Fruit fly (Drosophila melanogaster) whole organism, pupa: ENCODE measurements around the gene lama.

Source experiments
- CG10348 ChIP-seq: fragments of 200-800 bp; sonication (Bioruptor generic); IDR thresholded peaks from 2 replicates; pipeline ENCODE4 v1.3.6; 2022; ENCODE audit warnings: missing biosample characterization, missing genetic modification characterization
- CG12605 ChIP-seq: fragments of 200-800 bp; sonication (Bioruptor generic); IDR thresholded peaks from 2 replicates; pipeline ENCODE4 v1.3.6; 2022; ENCODE audit warnings: missing biosample characterization, missing genetic modification characterization
- CG13204 ChIP-seq: fragments of 200-800 bp; sonication (Bioruptor generic); optimal IDR thresholded peaks from 2 replicates; lab custom pipeline; 2018; ENCODE audit warnings: missing biosample characterization, mild to moderate bottlenecking, missing genetic modification characterization, moderate library complexity
- CG14655 ChIP-seq: fragments of 200-800 bp; sonication (Bioruptor generic); optimal IDR thresholded peaks from 3 replicates; lab custom pipeline; 2017; ENCODE audit warnings: mild to moderate bottlenecking, missing biosample characterization, missing genetic modification reagents, missing genetic modification characterization
- CG15710 ChIP-seq: fragments of 200-800 bp; sonication (Bioruptor generic); optimal IDR thresholded peaks from 2 replicates; lab custom pipeline; 2018; ENCODE audit warnings: missing biosample characterization, mild to moderate bottlenecking, missing genetic modification characterization, moderate library complexity
- CG17806 ChIP-seq: fragments of 200-800 bp; sonication (Bioruptor generic); optimal IDR thresholded peaks from 2 replicates; lab custom pipeline; 2018; ENCODE audit warnings: missing biosample characterization, mild to moderate bottlenecking, missing genetic modification characterization, moderate library complexity
- CG32121 ChIP-seq: fragments of 200-800 bp; sonication (Bioruptor generic); IDR thresholded peaks from 2 replicates; pipeline ENCODE4 v1.3.6; 2022; ENCODE audit warnings: missing biosample characterization, missing genetic modification characterization
- CG34367 ChIP-seq: fragments of 200-800 bp; sonication (Bioruptor generic); optimal IDR thresholded peaks from 2 replicates; lab custom pipeline; 2018; ENCODE audit warnings: missing biosample characterization, mild to moderate bottlenecking, missing genetic modification characterization
- CG4496 ChIP-seq: fragments of 200-800 bp; sonication (Bioruptor generic); IDR thresholded peaks from 3 replicates; pipeline ENCODE4 v1.3.6; 2022; ENCODE audit warnings: missing biosample characterization, missing genetic modification characterization
- CG8159 ChIP-seq: fragments of 200-800 bp; sonication (Bioruptor generic); optimal IDR thresholded peaks from 3 replicates; lab custom pipeline; 2018; ENCODE audit warnings: missing biosample characterization, mild to moderate bottlenecking, missing genetic modification characterization, moderate library complexity
- CG8301 ChIP-seq: fragments of 200-800 bp; sonication (Bioruptor generic); optimal IDR thresholded peaks from 2 replicates; lab custom pipeline; 2018; ENCODE audit warnings: missing biosample characterization, mild to moderate bottlenecking, missing genetic modification characterization
- CG9948 ChIP-seq: fragments of 200-800 bp; sonication (Bioruptor generic); optimal IDR thresholded peaks from 2 replicates; lab custom pipeline; 2018; ENCODE audit warnings: missing biosample characterization, mild to moderate bottlenecking, missing genetic modification characterization, moderate library complexity
- EcR ChIP-seq: fragments of 200-800 bp; sonication (Bioruptor generic); optimal IDR thresholded peaks from 3 replicates; lab custom pipeline; 2019; ENCODE audit warnings: missing biosample characterization, missing genetic modification characterization, mild to moderate bottlenecking, moderate library complexity, missing genetic modification reagents
- Ets98B ChIP-seq: fragments of 200-800 bp; sonication (Bioruptor generic); IDR thresholded peaks from 2 replicates; pipeline ENCODE4 v1.3.6; 2022; ENCODE audit warnings: missing biosample characterization, missing genetic modification characterization
- Pif1A ChIP-seq: fragments of 200-800 bp; sonication (Bioruptor generic); optimal IDR thresholded peaks from 3 replicates; lab custom pipeline; 2016; ENCODE audit warnings: missing biosample characterization, missing genetic modification characterization
- Pif1B ChIP-seq: fragments of 200-800 bp; sonication (Bioruptor generic); optimal IDR thresholded peaks from 3 replicates; lab custom pipeline; 2016; ENCODE audit warnings: missing biosample characterization, missing genetic modification characterization
- Snoo ChIP-seq: fragments of 200-800 bp; sonication (Bioruptor generic); optimal IDR thresholded peaks from 3 replicates; lab custom pipeline; 2017; ENCODE audit warnings: missing biosample characterization, mild to moderate bottlenecking, missing genetic modification characterization, inconsistent platforms
- fd96Ca ChIP-seq: fragments of 200-800 bp; sonication (Bioruptor generic); IDR thresholded peaks from 3 replicates; pipeline ENCODE4 v1.3.6; 2022; ENCODE audit warnings: missing biosample characterization, missing genetic modification characterization
- gl ChIP-seq: fragments of 200-800 bp; sonication (Bioruptor generic); optimal IDR thresholded peaks from 2 replicates; lab custom pipeline; 2018; ENCODE audit warnings: missing biosample characterization, mild to moderate bottlenecking, missing genetic modification characterization
- rn ChIP-seq: fragments of 200-800 bp; sonication (Bioruptor generic); IDR thresholded peaks from 2 replicates; pipeline ENCODE4 v1.3.6; 2022; ENCODE audit warnings: missing biosample characterization, missing genetic modification characterization

The lama gene

dm6 chr3L:5297237-5297636 lies 58.5 kb downstream of the lama start:
- TF ChIP-seq CG10348 (GFP tag; lab: Robert Waterston, UW) (no peak), CG9948 (tag; lab: Kevin White, UChicago) (no peak), CG13204 (GFP tag; lab: Kevin White, UChicago) (no peak), gl (tag; lab: Kevin White, UChicago) (no peak), CG8301 (no peak), CG12605 (no peak), Snoo (tag; lab: Kevin White, UChicago) (no peak), CG15710 (tag; lab: Kevin White, UChicago) (no peak), rn (GFP tag; lab: Robert Waterston, UW) (no peak), Ets98B (no peak), Pif1A (no peak), Pif1B (GFP tag; lab: Kevin White, UChicago) (no peak), CG14655 (no peak), CG8159 (tag; lab: Kevin White, UChicago) (no peak), CG17806 (tag; lab: Kevin White, UChicago) (no peak), EcR (GFP tag; lab: Kevin White, UChicago) (no peak), CG32121 (GFP tag; lab: Robert Waterston, UW) (no peak), fd96Ca (GFP tag; lab: Robert Waterston, UW) (no peak), CG34367 (no peak), CG4496 (GFP tag; lab: Robert Waterston, UW) (no peak)
